Fruit fly (Drosophila melanogaster) whole organism: ENCODE measurements around the gene CG12998.

Source experiments
- CG8478 ChIP-seq: fragments of >200 bp; optimal IDR thresholded peaks from 2 replicates; lab custom pipeline; 2018; ENCODE audit warnings: inconsistent platforms
- Dll ChIP-seq: fragments of >200 bp; optimal IDR thresholded peaks from 2 replicates; lab custom pipeline; 2017
- pan ChIP-seq: fragments of >200 bp; optimal IDR thresholded peaks from 2 replicates; lab custom pipeline; 2017
- psq ChIP-seq: fragments of >200 bp; optimal IDR thresholded peaks from 2 replicates; lab custom pipeline; 2017
- usp ChIP-seq: fragments of >200 bp; optimal IDR thresholded peaks from 2 replicates; lab custom pipeline; 2017; ENCODE audit warnings: missing biosample characterization, missing genetic modification characterization, mixed read lengths

- TF ChIP-seq usp (no peak), CG8478 (lab: Kevin White, UChicago) (no peak), Dll (no peak), psq (lab: Kevin White, UChicago) (no peak), pan (lab: Kevin White, UChicago) (no peak)
Observed at dm6 chrX:17246916-17247315, 28.4 kb downstream of the CG12998 start, which contains the start of gene CG42854.
